Fruit fly (Drosophila melanogaster) whole organism, prepupa: Measurements from ENCODE around the gene CG5704.

Experiments used
- CG11902 ChIP-seq: fragments of 200-800 bp; sonication (Bioruptor generic); optimal IDR thresholded peaks from 3 replicates; lab custom pipeline; 2016; ENCODE audit warnings: missing biosample characterization, missing genetic modification characterization
- CG6276 ChIP-seq: fragments of 200-800 bp; sonication (Bioruptor generic); optimal IDR thresholded peaks from 2 replicates; lab custom pipeline; 2017; ENCODE audit warnings: missing biosample characterization, mild to moderate bottlenecking, missing genetic modification characterization
- CG6854 ChIP-seq: fragments of 200-800 bp; sonication (Bioruptor generic); optimal IDR thresholded peaks from 2 replicates; lab custom pipeline; 2017; ENCODE audit warnings: missing biosample characterization, mild to moderate bottlenecking, missing genetic modification characterization
- CG8319 ChIP-seq: fragments of 200-800 bp; sonication (Bioruptor generic); optimal IDR thresholded peaks from 3 replicates; lab custom pipeline; 2016; ENCODE audit warnings: missing biosample characterization, missing genetic modification characterization
- CG8632 ChIP-seq: fragments of 200-800 bp; sonication (Bioruptor generic); optimal IDR thresholded peaks from 3 replicates; lab custom pipeline; 2016; ENCODE audit warnings: missing biosample characterization, missing genetic modification characterization
- Ets21C ChIP-seq: fragments of 200-800 bp; sonication (Bioruptor generic); optimal IDR thresholded peaks from 3 replicates; lab custom pipeline; 2016; ENCODE audit warnings: missing biosample characterization, missing genetic modification characterization
- Hr39 ChIP-seq: fragments of 200-800 bp; sonication (Bioruptor generic); optimal IDR thresholded peaks from 2 replicates; lab custom pipeline; 2016; ENCODE audit warnings: missing biosample characterization, missing genetic modification characterization
- OdsH ChIP-seq: fragments of 200-800 bp; sonication (Bioruptor generic); optimal IDR thresholded peaks from 3 replicates; lab custom pipeline; 2016; ENCODE audit warnings: missing biosample characterization, missing genetic modification characterization
- lz ChIP-seq: fragments of 200-800 bp; sonication (Bioruptor generic); optimal IDR thresholded peaks from 3 replicates; lab custom pipeline; 2016; ENCODE audit warnings: missing biosample characterization, missing genetic modification characterization
- spab ChIP-seq: fragments of 200-800 bp; sonication (Bioruptor generic); optimal IDR thresholded peaks from 2 replicates; lab custom pipeline; 2017; ENCODE audit warnings: missing biosample characterization, mild to moderate bottlenecking, missing genetic modification characterization, missing genetic modification reagents
- svp ChIP-seq: fragments of 200-800 bp; sonication (Bioruptor generic); peaks from one replicate; lab custom pipeline; 2016; ENCODE audit warnings: missing biosample characterization, missing genetic modification characterization

DNA sequence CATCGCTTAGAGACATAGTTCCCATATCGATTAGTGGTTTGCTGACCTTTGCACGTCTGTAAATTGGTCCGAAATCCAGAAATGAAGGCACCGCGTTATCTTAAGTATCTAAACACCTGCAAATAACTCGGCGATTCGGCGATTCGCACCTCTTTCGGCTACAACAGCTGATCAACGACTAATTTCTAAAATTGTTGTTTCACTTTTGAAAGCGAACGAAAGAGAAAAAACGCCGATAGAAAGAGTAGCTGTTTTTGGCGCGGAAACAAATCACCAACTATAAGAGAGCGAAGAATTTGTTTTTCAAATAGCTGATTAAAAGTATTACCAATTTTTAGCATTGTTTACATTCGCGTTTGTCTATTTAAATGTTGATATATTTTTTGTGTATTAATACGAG lies 1.8 kb downstream of the CG5704 start, which contains the start of gene CG15879:
- TF ChIP-seq svp (GFP tag; lab: Kevin White, UChicago) (no peak), OdsH (no peak), CG8632 (GFP tag; lab: Kevin White, UChicago) (no peak), Hr39 (GFP tag; lab: Kevin White, UChicago) (no peak), lz (GFP tag; lab: Kevin White, UChicago) (no peak), Ets21C (no peak), CG8319 (GFP tag; lab: Kevin White, UChicago) (no peak), CG6276 (GFP tag; lab: Kevin White, UChicago) (no peak), CG6854 (no peak), spab (GFP tag; lab: Kevin White, UChicago) (no peak), CG11902 (GFP tag; lab: Kevin White, UChicago) (no peak)
